Fruit fly (Drosophila melanogaster): ENCODE measurements around the gene SrpRbeta.

dm6 chr3L:8695959-8696358 is 24.1 kb downstream of the SrpRbeta start:
- TF ChIP-seq EcR (GFP tag; optimal IDR thresholded peaks at IDR 0.05): no peak
- TF ChIP-seq CG34367 (tag; optimal IDR thresholded peaks at IDR 0.05): no peak
- no peak for TF ChIP-seq Ets98B (GFP tag; IDR thresholded peaks at IDR 0.05)
- no peak for TF ChIP-seq rn (GFP tag; IDR thresholded peaks at IDR 0.05)
- TF ChIP-seq fd96Ca (GFP tag; IDR thresholded peaks at IDR 0.05): no peak
- TF ChIP-seq Snoo (tag; optimal IDR thresholded peaks at IDR 0.05): no peak
